Fruit fly (Drosophila melanogaster) whole organism, prepupa: ENCODE data around the gene Mcm6.

ENCODE experiments used
- CG15336 ChIP-seq: fragments of 200-800 bp; sonication (Bioruptor generic); IDR thresholded peaks from 2 replicates; pipeline ENCODE4 v1.3.6; 2022; ENCODE audit warnings: missing biosample characterization, missing genetic modification characterization
- CG16779 ChIP-seq: fragments of 200-800 bp; sonication (Bioruptor generic); optimal IDR thresholded peaks from 3 replicates; lab custom pipeline; 2017; ENCODE audit warnings: missing biosample characterization, mild to moderate bottlenecking, missing genetic modification characterization
- CG3919 ChIP-seq: fragments of 200-800 bp; sonication (Bioruptor generic); optimal IDR thresholded peaks from 3 replicates; lab custom pipeline; 2016; ENCODE audit warnings: missing biosample characterization, missing genetic modification characterization
- CG6276 ChIP-seq: fragments of 200-800 bp; sonication (Bioruptor generic); optimal IDR thresholded peaks from 2 replicates; lab custom pipeline; 2017; ENCODE audit warnings: missing biosample characterization, mild to moderate bottlenecking, missing genetic modification characterization
- CG8119 ChIP-seq: fragments of 200-800 bp; sonication (Bioruptor generic); IDR thresholded peaks from 3 replicates; pipeline ENCODE4 v1.3.6; 2022; ENCODE audit warnings: missing biosample characterization, missing genetic modification characterization
- Gug ChIP-seq: fragments of 200-800 bp; sonication (Bioruptor generic); IDR thresholded peaks from 2 replicates; pipeline ENCODE4 v1.3.6; 2022; ENCODE audit warnings: missing biosample characterization, missing genetic modification characterization
- Lpt ChIP-seq: fragments of 200-800 bp; sonication (Bioruptor generic); optimal IDR thresholded peaks from 3 replicates; lab custom pipeline; 2016; ENCODE audit warnings: missing biosample characterization, missing genetic modification characterization
- svp ChIP-seq: fragments of 200-800 bp; sonication (Bioruptor generic); peaks from one replicate; lab custom pipeline; 2016; ENCODE audit warnings: missing biosample characterization, missing genetic modification characterization

- TF ChIP-seq CG15336 (GFP tag; lab: Robert Waterston, UW) (peak; percentile 67), CG8119 (GFP tag; lab: Robert Waterston, UW) (peak; percentile 53; the same call in 1 of the 3 replicates), CG6276 (GFP tag; lab: Kevin White, UChicago) (peak; percentile 29), svp (GFP tag; lab: Kevin White, UChicago) (peak; percentile 39), CG3919 (GFP tag; lab: Kevin White, UChicago) (peak; percentile 42), CG16779 (no peak), Lpt (no peak), Gug (peak; percentile 13; the same call in 1 of the 2 replicates)
Observed at dm6 chrX:6641602-6642001, 32.6 kb upstream of the Mcm6 start.
